Worm (Caenorhabditis elegans) whole organism, young adult: ENCODE measurements around the gene mex-1.
A peak's percentile ranks its signal among the peaks of the same experiment; 100 is the strongest.

Experiments
- B0336.3 ChIP-seq: fragments of 200-800 bp; sonication (Bioruptor generic); IDR thresholded peaks from 2 replicates; pipeline ENCODE4 v1.3.6; 2022; ENCODE audit warnings: missing genetic modification characterization, missing compliant biosample characterization
- F22D6.2 ChIP-seq: sonication (generic microtip); optimal IDR thresholded peaks from 2 replicates; lab custom pipeline; 2016; ENCODE audit warnings: mild to moderate bottlenecking, missing genetic modification characterization, missing compliant biosample characterization
- F23B12.7 ChIP-seq: sonication (generic microtip); optimal IDR thresholded peaks from 2 replicates; lab custom pipeline; 2017; ENCODE audit warnings: missing genetic modification characterization, mild to moderate bottlenecking, missing compliant biosample characterization, antibody characterized with exemption, moderate library complexity; ENCODE audit not compliant: insufficient read depth
- F33H1.4 ChIP-seq: fragments of 200-800 bp; sonication (Bioruptor generic); IDR thresholded peaks from 2 replicates; pipeline ENCODE4 v1.3.6; 2022; ENCODE audit warnings: missing genetic modification reagents, missing genetic modification characterization, missing compliant biosample characterization
- F49E8.2 ChIP-seq: sonication (generic microtip); optimal IDR thresholded peaks from 3 replicates; lab custom pipeline; 2017; ENCODE audit warnings: missing genetic modification characterization, mild to moderate bottlenecking, missing compliant biosample characterization, antibody characterized with exemption, moderate library complexity; ENCODE audit not compliant: insufficient read depth
- F57C9.4 ChIP-seq: sonication (generic microtip); optimal IDR thresholded peaks from 2 replicates; lab custom pipeline; 2017; ENCODE audit warnings: mild to moderate bottlenecking, missing genetic modification characterization, missing compliant biosample characterization
- K11D2.4 ChIP-seq: fragments of 200-800 bp; sonication (Bioruptor generic); IDR thresholded peaks from 2 replicates; pipeline ENCODE4 v1.3.6; 2022; ENCODE audit warnings: missing genetic modification reagents, missing genetic modification characterization, missing compliant biosample characterization
- T07F8.4 ChIP-seq: sonication (generic microtip); optimal IDR thresholded peaks from 2 replicates; lab custom pipeline; 2016; ENCODE audit warnings: mild to moderate bottlenecking, missing genetic modification characterization, moderate library complexity, missing compliant biosample characterization
- Y95B8A.8 ChIP-seq: fragments of 200-800 bp; sonication (Bioruptor generic); IDR thresholded peaks from 2 replicates; pipeline ENCODE4 v1.3.6; 2022; ENCODE audit warnings: missing genetic modification reagents, missing genetic modification characterization, missing compliant biosample characterization
- athp-1 ChIP-seq: sonication (generic microtip); optimal IDR thresholded peaks from 2 replicates; lab custom pipeline; 2017; ENCODE audit warnings: mild to moderate bottlenecking, missing genetic modification characterization, missing compliant biosample characterization
- attf-6 ChIP-seq: fragments of 200-800 bp; sonication (Bioruptor generic); IDR thresholded peaks from 2 replicates; pipeline ENCODE4 v1.3.6; 2022; ENCODE audit warnings: missing genetic modification reagents, missing genetic modification characterization, missing compliant biosample characterization
- cebp-2 ChIP-seq: fragments of 200-800 bp; sonication (Bioruptor generic); IDR thresholded peaks from 2 replicates; pipeline ENCODE4 v1.3.6; 2022; ENCODE audit warnings: missing genetic modification characterization, missing compliant biosample characterization
- ceh-100 ChIP-seq: fragments of 200-800 bp; sonication (Bioruptor generic); IDR thresholded peaks from 2 replicates; pipeline ENCODE4 v1.3.6; 2022; ENCODE audit warnings: missing genetic modification reagents, missing genetic modification characterization, missing compliant biosample characterization
- ceh-91 ChIP-seq: fragments of 200-800 bp; sonication (Bioruptor generic); IDR thresholded peaks from 2 replicates; pipeline ENCODE4 v1.3.6; 2022; ENCODE audit warnings: missing genetic modification reagents, missing genetic modification characterization, missing compliant biosample characterization
- die-1 ChIP-seq: sonication (generic microtip); optimal IDR thresholded peaks from 2 replicates; lab custom pipeline; 2016; ENCODE audit warnings: missing genotype, mild to moderate bottlenecking, missing genetic modification characterization, missing compliant biosample characterization
- egl-44 ChIP-seq: fragments of 200-800 bp; sonication (Bioruptor generic); IDR thresholded peaks from 2 replicates; pipeline ENCODE4 v1.3.6; 2022; ENCODE audit warnings: missing genetic modification reagents, missing genetic modification characterization, missing compliant biosample characterization
- egrh-3 ChIP-seq: fragments of 200-800 bp; sonication (Bioruptor generic); IDR thresholded peaks from 2 replicates; pipeline ENCODE4 v1.3.6; 2022; ENCODE audit warnings: missing genetic modification reagents, missing genetic modification characterization, missing compliant biosample characterization
- hrde-1 ChIP-seq: sonication (generic microtip); optimal IDR thresholded peaks from 2 replicates; lab custom pipeline; 2016; ENCODE audit warnings: missing genetic modification characterization, mild to moderate bottlenecking, missing compliant biosample characterization, moderate library complexity, missing genotype, missing genetic modification reagents, borderline replicate concordance
- hsf-1 ChIP-seq: fragments of 200-800 bp; sonication (Bioruptor generic); IDR thresholded peaks from 2 replicates; pipeline ENCODE4 v1.3.6; 2022; ENCODE audit warnings: missing genetic modification reagents, missing genetic modification characterization, missing compliant biosample characterization
- let-607 ChIP-seq, 2 experiments: fragments of 200-800 bp in 1 of 2; sonication (Bioruptor generic) in 1 of 2; sonication (generic microtip) in 1 of 2; optimal IDR thresholded peaks; 2 replicates each; lab custom pipeline; 2016 to 2018; ENCODE audit warnings: mild to moderate bottlenecking in 2 of 2, missing compliant biosample characterization in 2 of 2, missing genetic modification characterization in 2 of 2, moderate library complexity in 2 of 2, missing genotype in 1 of 2
- lin-35 ChIP-seq, 3 experiments: fragments of 150-350 bp in 2 of 3; sonication (generic microtip) in 1 of 3; optimal IDR thresholded peaks; 2 replicates each; lab custom pipeline; 2014 to 2018; ENCODE audit warnings: missing biosample characterization in 3 of 3, missing genetic modification characterization in 3 of 3, missing genetic modification reagents in 3 of 3
- lin-40 ChIP-seq: sonication (generic microtip); optimal IDR thresholded peaks from 2 replicates; lab custom pipeline; 2016; ENCODE audit warnings: missing genetic modification characterization, mild to moderate bottlenecking, missing compliant biosample characterization, missing genotype, missing genetic modification reagents
- lsl-1 ChIP-seq: fragments of 200-800 bp; sonication (Bioruptor generic); optimal IDR thresholded peaks from 2 replicates; lab custom pipeline; 2018; ENCODE audit warnings: mild to moderate bottlenecking, missing genetic modification characterization, moderate library complexity, missing compliant biosample characterization
- lsy-27 ChIP-seq: sonication (generic microtip); optimal IDR thresholded peaks from 2 replicates; lab custom pipeline; 2017; ENCODE audit warnings: missing genetic modification characterization, mild to moderate bottlenecking, missing compliant biosample characterization, antibody characterized with exemption, missing genotype, borderline replicate concordance; ENCODE audit not compliant: insufficient read depth
- madf-10 ChIP-seq: sonication (generic microtip); optimal IDR thresholded peaks from 2 replicates; lab custom pipeline; 2016; ENCODE audit warnings: mild to moderate bottlenecking, missing genetic modification characterization, missing compliant biosample characterization
- madf-3 ChIP-seq: fragments of 200-800 bp; sonication (Bioruptor generic); IDR thresholded peaks from 2 replicates; pipeline ENCODE4 v1.3.6; 2022; ENCODE audit warnings: missing genetic modification reagents, missing genetic modification characterization, missing compliant biosample characterization
- madf-6 ChIP-seq: fragments of 200-800 bp; sonication (Bioruptor generic); IDR thresholded peaks from 2 replicates; pipeline ENCODE4 v1.3.6; 2022; ENCODE audit warnings: missing genetic modification reagents, missing genetic modification characterization, missing compliant biosample characterization
- madf-8 ChIP-seq: fragments of 200-800 bp; sonication (Bioruptor generic); conservative IDR thresholded peaks from 2 replicates; pipeline ENCODE4 v1.3.6; 2022; ENCODE audit warnings: missing genetic modification reagents, missing genetic modification characterization, missing compliant biosample characterization
- nfya-1 ChIP-seq: sonication (generic microtip); optimal IDR thresholded peaks from 2 replicates; lab custom pipeline; 2017; ENCODE audit warnings: antibody characterized with exemption, missing compliant biosample characterization, missing genetic modification characterization, borderline replicate concordance; ENCODE audit not compliant: insufficient read depth
- nfyb-1 ChIP-seq: fragments of 200-800 bp; sonication (Bioruptor generic); IDR thresholded peaks from 2 replicates; pipeline ENCODE4 v1.3.6; 2022; ENCODE audit warnings: missing genetic modification reagents, missing genetic modification characterization, missing compliant biosample characterization
- nhr-120 ChIP-seq: fragments of 200-800 bp; sonication (Bioruptor generic); IDR thresholded peaks from 2 replicates; pipeline ENCODE4 v1.3.6; 2022; ENCODE audit warnings: missing genetic modification characterization, missing compliant biosample characterization
- nhr-179 ChIP-seq: sonication (generic microtip); optimal IDR thresholded peaks from 2 replicates; lab custom pipeline; 2016; ENCODE audit warnings: mild to moderate bottlenecking, missing genetic modification characterization, missing compliant biosample characterization
- nhr-80 ChIP-seq: sonication (generic microtip); optimal IDR thresholded peaks from 2 replicates; lab custom pipeline; 2016; ENCODE audit warnings: missing genetic modification characterization, missing compliant biosample characterization
- nhr-90 ChIP-seq: sonication (generic microtip); optimal IDR thresholded peaks from 2 replicates; lab custom pipeline; 2016; ENCODE audit warnings: missing genotype, mild to moderate bottlenecking, missing genetic modification characterization, missing compliant biosample characterization
- pbrm-1 ChIP-seq: fragments of 200-800 bp; sonication (Bioruptor generic); IDR thresholded peaks from 2 replicates; pipeline ENCODE4 v1.3.6; 2022; ENCODE audit warnings: missing genetic modification reagents, missing genetic modification characterization, missing compliant biosample characterization
- rcor-1 ChIP-seq: fragments of 200-800 bp; sonication (Bioruptor generic); IDR thresholded peaks from 2 replicates; pipeline ENCODE4 v1.3.6; 2022; ENCODE audit warnings: missing genetic modification reagents, missing genetic modification characterization, missing compliant biosample characterization
- repo-1 ChIP-seq: sonication (generic microtip); optimal IDR thresholded peaks from 2 replicates; lab custom pipeline; 2017; ENCODE audit warnings: mild to moderate bottlenecking, missing genetic modification characterization, missing compliant biosample characterization
- rpc-1 ChIP-seq, 2 experiments: fragments of 150-350 bp in 1 of 2; sonication (generic microtip) in 1 of 2; optimal IDR thresholded peaks; 2 replicates each; lab custom pipeline; 2014 to 2018; ENCODE audit warnings: missing biosample characterization in 1 of 2, missing genetic modification characterization in 1 of 2, missing genetic modification reagents in 1 of 2, missing genotype in 1 of 2
- sea-2 ChIP-seq: fragments of 200-800 bp; sonication (Bioruptor generic); IDR thresholded peaks from 2 replicates; pipeline ENCODE4 v1.3.6; 2022; ENCODE audit warnings: missing genetic modification characterization, missing compliant biosample characterization
- snpc-1.3 ChIP-seq: sonication (generic microtip); optimal IDR thresholded peaks from 2 replicates; lab custom pipeline; 2017; ENCODE audit warnings: missing genetic modification characterization, mild to moderate bottlenecking, missing compliant biosample characterization, antibody characterized with exemption, moderate library complexity, missing genotype, missing genetic modification reagents; ENCODE audit not compliant: insufficient read depth
- tbx-9 ChIP-seq: sonication (generic microtip); optimal IDR thresholded peaks from 2 replicates; lab custom pipeline; 2016; ENCODE audit warnings: borderline replicate concordance, missing genetic modification characterization, inconsistent platforms, missing compliant biosample characterization
- tlf-1 ChIP-seq: fragments of 200-800 bp; sonication (Bioruptor generic); optimal IDR thresholded peaks from 2 replicates; lab custom pipeline; 2018; ENCODE audit warnings: mild to moderate bottlenecking, missing genetic modification characterization, missing compliant biosample characterization
- zim-3 ChIP-seq: sonication (generic microtip); optimal IDR thresholded peaks from 2 replicates; lab custom pipeline; 2017; ENCODE audit warnings: mild to moderate bottlenecking, missing genetic modification characterization, moderate library complexity, missing compliant biosample characterization
- ztf-18 ChIP-seq: sonication (generic microtip); optimal IDR thresholded peaks from 2 replicates; lab custom pipeline; 2016; ENCODE audit warnings: missing genotype, mild to moderate bottlenecking, missing genetic modification characterization, missing compliant biosample characterization
- ztf-25 ChIP-seq: fragments of 200-800 bp; sonication (Bioruptor generic); IDR thresholded peaks from 2 replicates; pipeline ENCODE4 v1.3.6; 2022; ENCODE audit warnings: missing genetic modification reagents, missing genetic modification characterization, missing compliant biosample characterization
- ztf-26 ChIP-seq: sonication (generic microtip); optimal IDR thresholded peaks from 2 replicates; lab custom pipeline; 2017; ENCODE audit warnings: missing genetic modification characterization, missing compliant biosample characterization
- ztf-28 ChIP-seq: fragments of 200-800 bp; sonication (Bioruptor generic); IDR thresholded peaks from 2 replicates; pipeline ENCODE4 v1.3.6; 2022; ENCODE audit warnings: missing genetic modification reagents, missing genetic modification characterization, missing compliant biosample characterization

mex-1 gene

DNA sequence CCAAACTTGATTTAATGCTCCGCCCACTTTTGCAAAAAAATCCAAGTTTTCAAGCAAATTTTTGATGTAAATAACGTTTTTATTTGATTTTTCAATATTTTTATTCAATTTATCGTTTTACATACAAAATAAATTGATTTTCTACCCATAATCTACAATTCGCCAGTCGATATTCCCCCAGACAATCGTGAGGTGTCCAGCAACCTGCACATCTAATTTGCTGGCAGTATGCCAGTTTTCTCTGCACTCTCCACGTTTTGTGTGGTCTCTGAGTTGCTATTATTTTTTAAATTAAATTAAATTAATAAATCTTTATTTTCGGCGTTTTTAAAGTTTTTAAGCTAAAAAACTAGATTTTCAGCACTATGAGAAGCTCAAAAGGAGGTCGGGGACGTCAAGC lies 11.7 kb downstream of the mex-1 start (continued):
- no peak for TF ChIP-seq egl-44 (GFP tag; lab: Robert Waterston, UW)
- TF ChIP-seq lin-35 (GFP tag; optimal IDR thresholded peaks at IDR 0.05; lab: Kevin White, UChicago), result peak in 1 of 3 experiments; percentile 88
- peak; percentile 84; the same call in 1 of the 2 replicates for TF ChIP-seq nfyb-1
- peak; percentile 59 for TF ChIP-seq F49E8.2
- peak; percentile 96 for TF ChIP-seq tlf-1 (GFP tag; lab: Kevin White, UChicago)
- TF ChIP-seq madf-8 (GFP tag; lab: Robert Waterston, UW), result peak; percentile 80
- peak; percentile 85 for TF ChIP-seq lsl-1 (GFP tag; lab: Kevin White, UChicago)
- TF ChIP-seq ztf-25 (GFP tag; lab: Robert Waterston, UW), result no peak
- no peak for TF ChIP-seq die-1 (tag; lab: Kevin White, UChicago)
- TF ChIP-seq rpc-1 (optimal IDR thresholded peaks at IDR 0.05; lab: Kevin White, UChicago), result no peak
- no peak for TF ChIP-seq rpc-1 (tag; optimal IDR thresholded peaks at IDR 0.05; lab: Kevin White, UChicago)
- peak; percentile 92 for TF ChIP-seq lin-40
- no peak for TF ChIP-seq nhr-179 (tag; lab: Kevin White, UChicago)
- peak; percentile 93 for TF ChIP-seq F33H1.4 (GFP tag; lab: Robert Waterston, UW)
- TF ChIP-seq sea-2 (GFP tag; lab: Robert Waterston, UW), result no peak
- peak; percentile 59 for TF ChIP-seq egrh-3 (GFP tag; lab: Robert Waterston, UW)
- peak; percentile 71 for TF ChIP-seq ztf-18 (tag; lab: Kevin White, UChicago)
- TF ChIP-seq madf-10 (tag; lab: Kevin White, UChicago), result peak; percentile 85
- TF ChIP-seq cebp-2 (GFP tag; lab: Robert Waterston, UW), result no peak
- no peak for TF ChIP-seq rcor-1 (GFP tag; lab: Robert Waterston, UW)
- peak; percentile 89 for TF ChIP-seq athp-1 (tag; lab: Kevin White, UChicago)
- TF ChIP-seq let-607 (tag; optimal IDR thresholded peaks at IDR 0.05; lab: Kevin White, UChicago), result peak; percentile 25 to 80
- peak; percentile 31 for TF ChIP-seq T07F8.4
- peak; percentile 76 for TF ChIP-seq ztf-26 (tag; lab: Kevin White, UChicago)
- peak; percentile 28 for TF ChIP-seq nhr-80 (tag; lab: Kevin White, UChicago)
- no peak for TF ChIP-seq F23B12.7 (tag; lab: Kevin White, UChicago)
- no peak for TF ChIP-seq tbx-9 (tag; lab: Kevin White, UChicago)
- no peak for TF ChIP-seq zim-3
- peak; percentile 13 for TF ChIP-seq repo-1
- no peak for TF ChIP-seq nfya-1 (tag; lab: Kevin White, UChicago)
- TF ChIP-seq ceh-100 (GFP tag; lab: Robert Waterston, UW), result peak; percentile 99
- TF ChIP-seq madf-6 (GFP tag; lab: Robert Waterston, UW), result no peak; the same call in 1 of the 2 replicates
- TF ChIP-seq nhr-90 (tag; lab: Kevin White, UChicago), result no peak
- TF ChIP-seq Y95B8A.8 (GFP tag; lab: Robert Waterston, UW), result peak; percentile 97
- no peak for TF ChIP-seq lsy-27 (tag; lab: Kevin White, UChicago)
- no peak for TF ChIP-seq attf-6 (GFP tag; lab: Robert Waterston, UW)
- peak; percentile 16 for TF ChIP-seq F22D6.2
- TF ChIP-seq nhr-120 (GFP tag; lab: Robert Waterston, UW), result no peak
- peak; percentile 87 for TF ChIP-seq snpc-1.3 (tag; lab: Kevin White, UChicago)
- peak; percentile 18 for TF ChIP-seq hrde-1
- peak; percentile 96 for TF ChIP-seq ztf-28 (GFP tag; lab: Robert Waterston, UW)
- TF ChIP-seq ceh-91, result peak; percentile 92
- TF ChIP-seq madf-3 (GFP tag; lab: Robert Waterston, UW), result peak; percentile 99
- TF ChIP-seq hsf-1 (GFP tag; lab: Robert Waterston, UW), result peak; percentile 83
- TF ChIP-seq K11D2.4 (GFP tag; lab: Robert Waterston, UW), result no peak
- peak; percentile 68 for TF ChIP-seq B0336.3 (GFP tag; lab: Robert Waterston, UW)
- TF ChIP-seq pbrm-1 (GFP tag; lab: Robert Waterston, UW), result peak; percentile 85; the same call in 1 of the 2 replicates
- no peak for TF ChIP-seq F57C9.4 (tag; lab: Kevin White, UChicago)
